2 fruit fly cellular contexts compared by ENCODE assay signal in the genomic region with DNA sequence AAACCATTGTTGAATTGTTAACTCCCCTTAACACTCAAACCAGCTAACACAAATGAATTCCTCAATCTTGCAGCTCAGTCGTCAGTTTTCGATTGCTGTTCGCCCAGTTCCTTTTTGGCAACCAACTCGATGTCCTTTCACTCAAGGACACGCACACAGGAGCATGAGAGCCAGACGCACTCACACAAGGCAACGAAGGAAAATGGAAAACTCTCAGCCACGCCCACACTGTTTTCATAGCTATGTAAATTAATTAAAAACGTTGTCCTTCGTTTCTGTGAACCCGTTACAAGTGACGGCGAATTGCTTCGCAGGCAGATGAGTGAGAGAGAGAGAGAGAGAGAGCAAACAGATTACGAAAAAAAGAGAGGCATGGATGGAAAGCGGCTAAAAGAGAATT.
TF ChIP-seq lines count a peak whose summit lies in the region.

No protein-coding gene starts in this region.

- TF ChIP-seq CTCF in whole organism, embryonic (GFP tag; optimal IDR thresholded peaks at IDR 0.05; lab: Kevin White, UChicago) = no peak

TF ChIP-seq in whole organism, embryonic, 481 proteins besides CTCF, POLR2A, EP300 and RAD21 (continues in another document):
- TF ChIP-seq Doc3 (GFP tag; IDR thresholded peaks at IDR 0.05; lab: Robert Waterston, UW; ENCODE audit: partially characterized antibody) (no peak), toy (GFP tag; IDR thresholded peaks at IDR 0.05; lab: Robert Waterston, UW) (no peak), CG11560 (tag; IDR thresholded peaks at IDR 0.05; lab: Robert Waterston, UW) (no peak), z (GFP tag; IDR thresholded peaks at IDR 0.05; lab: Robert Waterston, UW) (peak; percentile 83), CG1024 (GFP tag; IDR thresholded peaks at IDR 0.05; lab: Robert Waterston, UW) (no peak), Oli (tag; optimal IDR thresholded peaks at IDR 0.05; lab: Kevin White, UChicago) (no peak), abd-A (tag; optimal IDR thresholded peaks at IDR 0.05; lab: Kevin White, UChicago) (peak; percentile 72), Blimp-1 (GFP tag; optimal IDR thresholded peaks at IDR 0.05; lab: Kevin White, UChicago) (no peak), jing (GFP tag; optimal IDR thresholded peaks at IDR 0.05; lab: Kevin White, UChicago) (no peak), al (GFP tag; IDR thresholded peaks at IDR 0.05; lab: Robert Waterston, UW) (no peak), CG10321 (GFP tag; IDR thresholded peaks at IDR 0.05; lab: Robert Waterston, UW) (no peak), Kr (GFP tag; optimal IDR thresholded peaks at IDR 0.05; lab: Kevin White, UChicago) (peak; percentile 6), CG12769 (tag; optimal IDR thresholded peaks at IDR 0.05; lab: Kevin White, UChicago) (no peak), Ravus (GFP tag; IDR thresholded peaks at IDR 0.05; lab: Robert Waterston, UW) (no peak), CG10209 (GFP tag; optimal IDR thresholded peaks at IDR 0.05; lab: Kevin White, UChicago) (no peak), CG6765 (GFP tag; optimal IDR thresholded peaks at IDR 0.05; lab: Kevin White, UChicago) (no peak), chinmo (GFP tag; IDR thresholded peaks at IDR 0.05; lab: Robert Waterston, UW; ENCODE audit: partially characterized antibody) (0 out of 4 replicates have a peak, but pooled peaks have one; percentile 6), CG4730 (GFP tag; IDR thresholded peaks at IDR 0.05; lab: Robert Waterston, UW) (no peak), CG31224 (GFP tag; IDR thresholded peaks at IDR 0.05; lab: Robert Waterston, UW) (peak; percentile 91), Trl (optimal IDR thresholded peaks at IDR 0.05; lab: Kevin White, UChicago) (peak; percentile 47 to 51), Trl (GFP tag; optimal IDR thresholded peaks at IDR 0.05; lab: Kevin White, UChicago) (no peak), CG3065 (GFP tag; optimal IDR thresholded peaks at IDR 0.05; lab: Kevin White, UChicago) (peak; percentile 76), YL-1 (GFP tag; optimal IDR thresholded peaks at IDR 0.05; lab: Kevin White, UChicago) (no peak), C15 (GFP tag; IDR thresholded peaks at IDR 0.05; lab: Robert Waterston, UW) (no peak), CG4820 (GFP tag; optimal IDR thresholded peaks at IDR 0.05; lab: Kevin White, UChicago) (no peak), Vsx1 (GFP tag; optimal IDR thresholded peaks at IDR 0.05; lab: Kevin White, UChicago) (no peak), TFAM (GFP tag; optimal IDR thresholded peaks at IDR 0.05; lab: Kevin White, UChicago) (no peak), nom (GFP tag; optimal IDR thresholded peaks at IDR 0.05; lab: Kevin White, UChicago) (no peak), CG4404 (GFP tag; IDR thresholded peaks at IDR 0.05; lab: Robert Waterston, UW) (no peak), CG15696 (tag; optimal IDR thresholded peaks at IDR 0.05; lab: Kevin White, UChicago) (no peak), dan (GFP tag; IDR thresholded peaks at IDR 0.05; lab: Robert Waterston, UW) (no peak), Sin3A (optimal IDR thresholded peaks at IDR 0.05; lab: Kevin White, UChicago) (no peak), gce (GFP tag; IDR thresholded peaks at IDR 0.05; lab: Robert Waterston, UW) (no peak), CG2129 (GFP tag; IDR thresholded peaks at IDR 0.05; lab: Robert Waterston, UW; ENCODE audit: partially characterized antibody) (no peak), CG3995 (GFP tag; optimal IDR thresholded peaks at IDR 0.05; lab: Kevin White, UChicago) (no peak), ham (GFP tag; IDR thresholded peaks at IDR 0.05; lab: Robert Waterston, UW) (no peak), pros (GFP tag; optimal IDR thresholded peaks at IDR 0.05; lab: Kevin White, UChicago) (peak; percentile 58), CG12219 (GFP tag; optimal IDR thresholded peaks at IDR 0.05; lab: Kevin White, UChicago) (no peak), crp (GFP tag; optimal IDR thresholded peaks at IDR 0.05; lab: Kevin White, UChicago) (no peak), prd (optimal IDR thresholded peaks at IDR 0.05; lab: Kevin White, UChicago) (no peak), prd (GFP tag; IDR thresholded peaks at IDR 0.05; lab: Robert Waterston, UW) (no peak), CG10543 (GFP tag; optimal IDR thresholded peaks at IDR 0.05; lab: Kevin White, UChicago) (no peak), HLH3B (GFP tag; IDR thresholded peaks at IDR 0.05; lab: Robert Waterston, UW) (no peak), CG12942 (GFP tag; optimal IDR thresholded peaks at IDR 0.05; lab: Kevin White, UChicago) (no peak), cg (GFP tag; optimal IDR thresholded peaks at IDR 0.05; lab: Kevin White, UChicago) (peak; percentile 49)

TF ChIP-seq in whole organism, prepupa, 60 proteins besides CTCF, POLR2A, EP300 and RAD21:
- TF ChIP-seq CG16779 (tag; optimal IDR thresholded peaks at IDR 0.05; lab: Kevin White, UChicago) = no peak
- peak; percentile 16 for TF ChIP-seq Eip78C (GFP tag; lab: Kevin White, UChicago)
